Worm (Caenorhabditis elegans) whole organism, L1 larva: ENCODE results near the gene fahd-1.
A peak's percentile ranks its signal among the peaks of the same experiment; 100 is the strongest.

Experiments used
- C16A3.4 ChIP-seq: fragments of 150-350 bp; optimal IDR thresholded peaks from 2 replicates; lab custom pipeline; 2014; ENCODE audit warnings: missing biosample characterization, missing genetic modification characterization
- C34B4.2 ChIP-seq: sonication (generic microtip); optimal IDR thresholded peaks from 2 replicates; lab custom pipeline; 2017; ENCODE audit warnings: mild to moderate bottlenecking, missing genetic modification characterization, missing compliant biosample characterization
- Y116A8C.19 ChIP-seq: sonication (generic microtip); optimal IDR thresholded peaks from 2 replicates; lab custom pipeline; 2016; ENCODE audit warnings: missing compliant biosample characterization, missing genetic modification characterization, borderline replicate concordance
- aha-1 ChIP-seq: fragments of 150-350 bp; optimal IDR thresholded peaks from 2 replicates; lab custom pipeline; 2014; ENCODE audit warnings: missing biosample characterization, missing genetic modification characterization
- alr-1 ChIP-seq: fragments of 200-800 bp; sonication (Bioruptor generic); optimal IDR thresholded peaks from 2 replicates; lab custom pipeline; 2018; ENCODE audit warnings: borderline replicate concordance, mild to moderate bottlenecking, missing genetic modification characterization, missing compliant biosample characterization
- ceh-82 ChIP-seq, 3 experiments: fragments of 150-350 bp in 1 of 3; sonication (generic microtip) in 2 of 3; optimal IDR thresholded peaks; 2 replicates each; lab custom pipeline; 2014 to 2017; ENCODE audit warnings: missing biosample characterization in 3 of 3, missing genetic modification characterization in 3 of 3
- dpl-1 ChIP-seq, 3 experiments: fragments of 150-350 bp in 2 of 3; sonication (generic microtip) in 1 of 3; optimal IDR thresholded peaks; 2 replicates each; lab custom pipeline; 2014 to 2017; ENCODE audit warnings: missing biosample characterization in 3 of 3, missing genetic modification characterization in 3 of 3, missing genetic modification reagents in 3 of 3
- dsc-1 ChIP-seq: sonication (generic microtip); optimal IDR thresholded peaks from 2 replicates; lab custom pipeline; 2016; ENCODE audit warnings: mild to moderate bottlenecking, missing genetic modification characterization, missing compliant biosample characterization
- efl-1 ChIP-seq, 4 experiments: fragments of 150-350 bp; optimal IDR thresholded peaks in 3 of 4; peaks in 1 of 4; 1 replicate in 1 of 4; 2 replicates in 3 of 4; lab custom pipeline; 2014; ENCODE audit warnings: missing biosample characterization in 2 of 4, missing genetic modification characterization in 2 of 4, missing genetic modification reagents in 2 of 4
- efl-3 ChIP-seq: fragments of 200-800 bp; sonication (Bioruptor generic); optimal IDR thresholded peaks from 2 replicates; lab custom pipeline; 2018; ENCODE audit warnings: mild to moderate bottlenecking, missing genetic modification characterization, missing compliant biosample characterization
- egl-27 ChIP-seq, 2 experiments: fragments of 150-350 bp in 1 of 2; sonication (generic microtip); optimal IDR thresholded peaks; 3 replicates each; lab custom pipeline; 2017 to 2018; ENCODE audit warnings: missing biosample characterization in 2 of 2, missing genetic modification characterization in 2 of 2, missing genetic modification reagents in 2 of 2
- elt-3 ChIP-seq, 6 experiments: fragments of 150-350 bp in 1 of 6; sonication (generic microtip); optimal IDR thresholded peaks; 2 replicates each; lab custom pipeline; 2017 to 2018; ENCODE audit warnings: missing biosample characterization in 6 of 6, missing genetic modification characterization in 6 of 6, inconsistent platforms in 1 of 6
- fkh-10 ChIP-seq: sonication (generic microtip); optimal IDR thresholded peaks from 2 replicates; lab custom pipeline; 2017; ENCODE audit warnings: missing biosample characterization, missing genetic modification reagents, missing genetic modification characterization
- fkh-8 ChIP-seq: sonication (generic microtip); optimal IDR thresholded peaks from 2 replicates; lab custom pipeline; 2016; ENCODE audit warnings: mild to moderate bottlenecking, missing genetic modification characterization, missing compliant biosample characterization
- hlh-17 ChIP-seq: fragments of 200-800 bp; sonication (Bioruptor generic); optimal IDR thresholded peaks from 2 replicates; lab custom pipeline; 2018; ENCODE audit warnings: missing genetic modification characterization, mild to moderate bottlenecking, missing compliant biosample characterization, moderate library complexity, borderline replicate concordance
- irx-1 ChIP-seq: sonication (generic microtip); optimal IDR thresholded peaks from 2 replicates; lab custom pipeline; 2016; ENCODE audit warnings: missing genetic modification characterization, missing compliant biosample characterization
- isw-1 ChIP-seq: fragments of 200-800 bp; sonication (Bioruptor generic); IDR thresholded peaks from 2 replicates; pipeline ENCODE4 v1.3.6; 2022; ENCODE audit warnings: missing genetic modification characterization, missing compliant biosample characterization
- lin-14 ChIP-seq: fragments of 200-800 bp; sonication (Bioruptor generic); optimal IDR thresholded peaks from 2 replicates; lab custom pipeline; 2018; ENCODE audit warnings: mild to moderate bottlenecking, missing genetic modification characterization, moderate library complexity, missing compliant biosample characterization
- lir-3 ChIP-seq: sonication (generic microtip); optimal IDR thresholded peaks from 2 replicates; lab custom pipeline; 2016; ENCODE audit warnings: mild to moderate bottlenecking, missing genetic modification characterization, moderate library complexity, missing compliant biosample characterization; ENCODE audit not compliant: poor library complexity
- mab-9 ChIP-seq: fragments of 200-800 bp; sonication (Bioruptor generic); IDR thresholded peaks from 2 replicates; pipeline ENCODE4 v1.3.6; 2022; ENCODE audit warnings: missing genetic modification reagents, missing genetic modification characterization, missing compliant biosample characterization
- mdl-1 ChIP-seq, 2 experiments: fragments of 150-350 bp; optimal IDR thresholded peaks; 2 replicates each; lab custom pipeline; 2014 to 2017; ENCODE audit warnings: missing biosample characterization in 2 of 2, missing genetic modification characterization in 2 of 2, inconsistent platforms in 1 of 2
- mef-2 ChIP-seq: fragments of 150-350 bp; optimal IDR thresholded peaks from 2 replicates; lab custom pipeline; 2014; ENCODE audit warnings: missing biosample characterization, missing genetic modification characterization
- nhr-11 ChIP-seq: fragments of 150-350 bp; optimal IDR thresholded peaks from 2 replicates; lab custom pipeline; 2014; ENCODE audit warnings: missing biosample characterization, missing genetic modification characterization
- nhr-12 ChIP-seq: sonication (generic microtip); optimal IDR thresholded peaks from 2 replicates; lab custom pipeline; 2017; ENCODE audit warnings: missing biosample characterization, missing genetic modification characterization
- nhr-20 ChIP-seq: sonication (generic microtip); optimal IDR thresholded peaks from 2 replicates; lab custom pipeline; 2016; ENCODE audit warnings: mild to moderate bottlenecking, missing genetic modification characterization, missing compliant biosample characterization
- nhr-71 ChIP-seq: sonication (generic microtip); optimal IDR thresholded peaks from 2 replicates; lab custom pipeline; 2016; ENCODE audit warnings: mild to moderate bottlenecking, missing genetic modification characterization, moderate library complexity, missing compliant biosample characterization
- nhr-76 ChIP-seq: sonication (generic microtip); optimal IDR thresholded peaks from 2 replicates; lab custom pipeline; 2017; ENCODE audit warnings: missing biosample characterization, missing genetic modification characterization
- nhr-84 ChIP-seq: sonication (generic microtip); optimal IDR thresholded peaks from 2 replicates; lab custom pipeline; 2017; ENCODE audit warnings: missing biosample characterization, missing genetic modification characterization
- nhr-85 ChIP-seq: sonication (generic microtip); peaks from one replicate; lab custom pipeline; 2016; ENCODE audit warnings: missing genetic modification characterization, inconsistent platforms, missing compliant biosample characterization
- nhr-90 ChIP-seq: sonication (generic microtip); optimal IDR thresholded peaks from 2 replicates; lab custom pipeline; 2016; ENCODE audit warnings: mild to moderate bottlenecking, missing genetic modification characterization, missing compliant biosample characterization; ENCODE audit not compliant: poor library complexity
- pag-3 ChIP-seq: sonication (generic microtip); optimal IDR thresholded peaks from 2 replicates; lab custom pipeline; 2017; ENCODE audit warnings: missing genetic modification characterization, mild to moderate bottlenecking, missing compliant biosample characterization, antibody characterized with exemption, borderline replicate concordance; ENCODE audit not compliant: insufficient read depth
- pax-3 ChIP-seq: fragments of 200-800 bp; sonication (Bioruptor generic); optimal IDR thresholded peaks from 2 replicates; lab custom pipeline; 2018; ENCODE audit warnings: mild to moderate bottlenecking, missing genetic modification characterization, moderate library complexity, missing compliant biosample characterization
- rnt-1 ChIP-seq: sonication (generic microtip); optimal IDR thresholded peaks from 2 replicates; lab custom pipeline; 2016; ENCODE audit warnings: mild to moderate bottlenecking, missing genetic modification characterization, moderate library complexity, missing compliant biosample characterization
- skn-1 ChIP-seq: fragments of 150-350 bp; optimal IDR thresholded peaks from 2 replicates; lab custom pipeline; 2014; ENCODE audit warnings: missing biosample characterization, missing genetic modification characterization
- snpc-4 ChIP-seq: fragments of 150-350 bp; optimal IDR thresholded peaks from 2 replicates; lab custom pipeline; 2014; ENCODE audit warnings: missing biosample characterization, missing genetic modification characterization
- sptf-1 ChIP-seq: fragments of 150-350 bp; optimal IDR thresholded peaks from 2 replicates; lab custom pipeline; 2014; ENCODE audit warnings: missing biosample characterization, missing genetic modification characterization
- swsn-7 ChIP-seq: sonication (generic microtip); optimal IDR thresholded peaks from 2 replicates; lab custom pipeline; 2016; ENCODE audit warnings: missing genetic modification characterization, missing compliant biosample characterization
- tlp-1 ChIP-seq: fragments of 150-350 bp; optimal IDR thresholded peaks from 2 replicates; lab custom pipeline; 2014; ENCODE audit warnings: missing biosample characterization, missing genetic modification characterization
- unc-130 ChIP-seq: fragments of 150-350 bp; optimal IDR thresholded peaks from 2 replicates; lab custom pipeline; 2017; ENCODE audit warnings: missing biosample characterization, missing genetic modification characterization, inconsistent platforms
- unc-30 ChIP-seq: sonication (generic microtip); optimal IDR thresholded peaks from 2 replicates; lab custom pipeline; 2017; ENCODE audit warnings: missing biosample characterization, missing genetic modification characterization
- unc-62 ChIP-seq: fragments of 150-350 bp; optimal IDR thresholded peaks from 2 replicates; lab custom pipeline; 2014; ENCODE audit warnings: missing biosample characterization, missing genetic modification reagents, missing genetic modification characterization
- vab-15 ChIP-seq: sonication (generic microtip); optimal IDR thresholded peaks from 2 replicates; lab custom pipeline; 2017; ENCODE audit warnings: missing genotype, mild to moderate bottlenecking, missing genetic modification characterization, missing compliant biosample characterization
- zag-1 ChIP-seq: fragments of 150-350 bp; optimal IDR thresholded peaks from 2 replicates; lab custom pipeline; 2014; ENCODE audit warnings: missing biosample characterization, missing genetic modification characterization
- ztf-11 ChIP-seq, 2 experiments: sonication (generic microtip); optimal IDR thresholded peaks; 2 replicates each; lab custom pipeline; 2016 to 2017; ENCODE audit warnings: missing genetic modification characterization in 2 of 2, missing biosample characterization in 1 of 2, missing compliant biosample characterization in 1 of 2
- ztf-4 ChIP-seq: fragments of 150-350 bp; optimal IDR thresholded peaks from 2 replicates; lab custom pipeline; 2014; ENCODE audit warnings: missing biosample characterization, missing genetic modification characterization

Gene fahd-1

DNA sequence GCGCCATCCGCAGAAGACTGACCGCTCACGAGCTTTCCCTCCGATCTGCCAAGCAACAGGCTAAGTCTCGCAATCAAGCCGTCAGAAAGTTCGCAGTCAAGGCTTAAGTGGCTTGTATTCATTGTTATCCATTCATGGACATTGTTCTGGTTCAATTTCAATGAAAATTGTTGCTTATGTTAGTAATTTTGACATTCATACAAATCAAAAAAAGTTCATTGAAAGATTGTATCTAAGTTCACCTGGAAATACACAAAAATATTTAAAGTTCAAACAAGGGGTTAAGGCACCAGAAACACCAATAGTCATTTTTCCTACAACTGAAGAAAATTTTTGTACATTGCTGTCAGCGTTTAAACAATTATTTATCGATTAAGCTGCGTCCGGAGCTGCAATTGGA, 36.6 kb upstream of the fahd-1 start:
- TF ChIP-seq lin-14 (GFP tag; lab: Kevin White, UChicago) (no peak), aha-1 (tag; lab: Kevin White, UChicago) (no peak), C16A3.4 (tag; lab: Kevin White, UChicago) (no peak), zag-1 (tag; lab: Kevin White, UChicago) (no peak), nhr-84 (tag; lab: Kevin White, UChicago) (no peak), nhr-85 (tag; lab: Kevin White, UChicago) (peak; percentile 66), alr-1 (tag; lab: Kevin White, UChicago) (no peak), Y116A8C.19 (tag; lab: Kevin White, UChicago) (no peak)

DNA sequence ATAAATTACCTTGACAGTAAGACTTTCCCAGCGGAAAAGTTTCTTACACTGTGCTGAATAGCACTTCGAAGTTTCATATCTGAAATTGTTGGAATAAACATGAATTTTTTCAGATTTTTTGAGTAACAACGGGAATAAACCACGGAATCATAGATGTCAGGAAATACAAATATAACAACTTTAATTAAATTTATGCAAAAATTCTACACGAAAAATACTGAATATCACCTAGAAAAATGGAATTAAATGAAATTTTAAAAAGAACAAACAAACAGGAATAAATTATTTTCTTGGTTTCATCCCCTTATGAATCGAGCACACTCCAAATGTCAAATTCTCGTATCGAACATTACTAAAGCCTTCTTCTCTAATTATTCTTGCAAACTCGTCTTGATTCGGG, 34.9 kb upstream of the fahd-1 start, which contains the start of gene tag-307:
Gene tag-307, minus strand, starts transcription at position 101 of the 400 bp plus-strand sequence.
- no peak for TF ChIP-seq nhr-12 (tag; lab: Kevin White, UChicago)

DNA sequence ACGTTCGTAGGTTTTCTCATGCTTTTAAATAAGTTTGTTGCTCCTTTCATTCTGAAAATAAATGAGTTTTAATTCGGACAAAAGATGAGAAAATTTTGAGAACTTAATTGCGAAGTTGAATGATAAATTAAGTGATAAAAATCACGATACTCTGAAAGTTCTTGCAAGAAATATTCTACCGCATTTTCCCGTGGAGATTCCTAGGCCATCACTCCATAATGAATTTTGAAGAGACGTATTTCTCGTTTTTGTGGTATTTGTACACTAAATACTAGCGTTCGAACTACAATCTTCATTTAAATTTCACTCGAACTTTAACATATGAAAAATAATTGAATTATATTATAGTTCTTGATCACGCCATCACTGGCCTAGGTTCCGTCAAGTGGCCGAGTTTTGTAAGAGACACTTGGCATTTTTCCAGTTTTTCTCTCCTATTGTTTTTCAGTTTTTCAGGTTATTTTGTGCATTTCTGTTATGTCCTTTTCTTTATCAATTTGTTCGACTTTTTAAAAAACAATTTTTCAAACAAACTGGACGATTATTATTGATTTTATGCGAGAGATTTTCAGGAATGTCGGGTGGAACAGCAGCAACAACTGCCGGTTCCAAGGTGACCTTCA, 33.5 kb upstream of the fahd-1 start, which contains the start of the genes coq-5 and ufm-1:
Gene coq-5, minus strand, starts transcription at position 51 of the 623 bp plus-strand sequence.
Gene ufm-1, plus strand, starts transcription at position 573 of the 623 bp plus-strand sequence.
- TF ChIP-seq efl-3: no peak
- peak; percentile 12 for TF ChIP-seq pax-3 (tag; lab: Kevin White, UChicago)
- no peak for TF ChIP-seq sptf-1 (tag; lab: Kevin White, UChicago)
- no peak for TF ChIP-seq vab-15
- no peak for TF ChIP-seq skn-1 (tag; lab: Kevin White, UChicago)
- no peak for TF ChIP-seq tlp-1 (tag; lab: Kevin White, UChicago)
- TF ChIP-seq mab-9 (GFP tag; lab: Robert Waterston, UW): no peak
- TF ChIP-seq irx-1 (tag; lab: Kevin White, UChicago): peak; percentile 74
- no peak for TF ChIP-seq mdl-1 (tag; optimal IDR thresholded peaks at IDR 0.05; lab: Kevin White, UChicago)
- TF ChIP-seq nhr-11 (tag; lab: Kevin White, UChicago): no peak
- TF ChIP-seq ztf-11 (tag; optimal IDR thresholded peaks at IDR 0.05; lab: Kevin White, UChicago): peak in 1 of 2 experiments; percentile 55
- no peak for TF ChIP-seq hlh-17 (GFP tag; lab: Kevin White, UChicago)
- TF ChIP-seq nhr-20 (tag; lab: Kevin White, UChicago): peak; percentile 27
- peak; percentile 13 for TF ChIP-seq dsc-1 (tag; lab: Kevin White, UChicago)
- peak; percentile 10; the same call in 1 of the 2 replicates for TF ChIP-seq isw-1
- no peak for TF ChIP-seq unc-30 (tag; lab: Kevin White, UChicago)
- peak; percentile 52 for TF ChIP-seq nhr-90
- no peak for TF ChIP-seq nhr-84 (tag; lab: Kevin White, UChicago)
- peak; percentile 31 for TF ChIP-seq fkh-8 (tag; lab: Kevin White, UChicago)
- peak; percentile 10 for TF ChIP-seq rnt-1
- no peak for TF ChIP-seq mef-2
- no peak for TF ChIP-seq C16A3.4 (tag; lab: Kevin White, UChicago)
- TF ChIP-seq Y116A8C.19 (tag; lab: Kevin White, UChicago): no peak
- peak; percentile 80 for TF ChIP-seq lir-3 (tag; lab: Kevin White, UChicago)
- no peak for TF ChIP-seq ztf-4
- TF ChIP-seq fkh-10 (GFP tag; lab: Kevin White, UChicago): no peak
- TF ChIP-seq C34B4.2 (tag; lab: Kevin White, UChicago): no peak
- TF ChIP-seq elt-3 (tag; optimal IDR thresholded peaks at IDR 0.05; lab: Kevin White, UChicago): no peak
- TF ChIP-seq aha-1 (tag; lab: Kevin White, UChicago): no peak
- TF ChIP-seq nhr-76 (tag; lab: Kevin White, UChicago): no peak
- TF ChIP-seq pag-3 (tag; lab: Kevin White, UChicago): peak; percentile 8
- TF ChIP-seq snpc-4: no peak
- TF ChIP-seq ceh-82 (tag; optimal IDR thresholded peaks at IDR 0.05; lab: Kevin White, UChicago): no peak
- no peak for TF ChIP-seq unc-130 (tag; lab: Kevin White, UChicago)
- no peak for TF ChIP-seq zag-1 (tag; lab: Kevin White, UChicago)
- no peak for TF ChIP-seq swsn-7 (tag; lab: Kevin White, UChicago)
- no peak for TF ChIP-seq unc-62 (GFP tag; lab: Kevin White, UChicago)
- peak; percentile 72 for TF ChIP-seq nhr-85 (tag; lab: Kevin White, UChicago)
- no peak for TF ChIP-seq egl-27 (tag; optimal IDR thresholded peaks at IDR 0.05; lab: Kevin White, UChicago)
- peak; percentile 7 to 42 (median 36) for TF ChIP-seq dpl-1 (GFP tag; optimal IDR thresholded peaks at IDR 0.05; lab: Kevin White, UChicago)
- peak; percentile 56 for TF ChIP-seq nhr-71 (tag; lab: Kevin White, UChicago)
- peak in 1 of 2 experiments; percentile 42 for TF ChIP-seq efl-1 (optimal IDR thresholded peaks at IDR 0.05; lab: Kevin White, UChicago)
- TF ChIP-seq efl-1 (GFP tag; optimal IDR thresholded peaks at IDR 0.05 in 1 of 2; lab: Kevin White, UChicago): peak; percentile 31 to 90
